Worm (Caenorhabditis elegans) whole organism, L4 larva: Measurements from ENCODE around the gene bar-1.

ENCODE experiments used
- ces-1 ChIP-seq: fragments of 150-350 bp; sonication (generic microtip); optimal IDR thresholded peaks from 4 replicates; lab custom pipeline; 2014; ENCODE audit warnings: missing biosample characterization, missing genetic modification reagents, missing genetic modification characterization
- hlh-30 ChIP-seq: sonication (generic microtip); optimal IDR thresholded peaks from 2 replicates; lab custom pipeline; 2017; ENCODE audit warnings: antibody characterized with exemption, mild to moderate bottlenecking, missing genetic modification characterization, missing compliant biosample characterization; ENCODE audit not compliant: insufficient read depth
- hmg-1.1 ChIP-seq: fragments of 200-800 bp; sonication (Bioruptor generic); IDR thresholded peaks from 2 replicates; pipeline ENCODE4 v1.3.6; 2022; ENCODE audit warnings: missing genetic modification reagents, missing genetic modification characterization, missing compliant biosample characterization
- jun-1 ChIP-seq: fragments of 150-350 bp; optimal IDR thresholded peaks from 2 replicates; lab custom pipeline; 2014; ENCODE audit warnings: missing biosample characterization, missing genetic modification reagents, missing genetic modification characterization
- lin-1 ChIP-seq: fragments of 200-800 bp; sonication (Bioruptor generic); IDR thresholded peaks from 2 replicates; pipeline ENCODE4 v1.3.6; 2022; ENCODE audit warnings: missing genetic modification reagents, missing genetic modification characterization, missing compliant biosample characterization
- lin-13 ChIP-seq: fragments of 150-350 bp; optimal IDR thresholded peaks from 2 replicates; lab custom pipeline; 2014; ENCODE audit warnings: missing biosample characterization, missing genetic modification reagents, missing genetic modification characterization
- lsy-2 ChIP-seq, 2 experiments: fragments of 150-350 bp in 1 of 2; sonication (generic microtip) in 1 of 2; optimal IDR thresholded peaks; 2 replicates each; lab custom pipeline; 2014 to 2017; ENCODE audit warnings: missing biosample characterization in 2 of 2, missing genetic modification characterization in 2 of 2
- nhr-76 ChIP-seq: fragments of 150-350 bp; optimal IDR thresholded peaks from 2 replicates; lab custom pipeline; 2014; ENCODE audit warnings: missing biosample characterization, missing genetic modification characterization
- pqm-1 ChIP-seq: sonication (generic microtip); optimal IDR thresholded peaks from 2 replicates; lab custom pipeline; 2017; ENCODE audit warnings: missing biosample characterization, missing genetic modification characterization
- unc-39 ChIP-seq: sonication (generic microtip); optimal IDR thresholded peaks from 2 replicates; lab custom pipeline; 2017; ENCODE audit warnings: missing biosample characterization, missing genetic modification characterization
- unc-62 ChIP-seq, 3 experiments: fragments of 150-350 bp in 1 of 3; sonication (generic microtip); optimal IDR thresholded peaks in 2 of 3; peaks in 1 of 3; 1 replicate in 1 of 3; 2 replicates in 2 of 3; lab custom pipeline; 2014 to 2017; ENCODE audit warnings: missing biosample characterization in 3 of 3, missing genetic modification characterization in 3 of 3, missing genetic modification reagents in 3 of 3, missing genotype in 1 of 3
- ztf-11 ChIP-seq: fragments of 150-350 bp; optimal IDR thresholded peaks from 2 replicates; lab custom pipeline; 2014; ENCODE audit warnings: missing biosample characterization, missing genetic modification characterization

- TF ChIP-seq lin-13 (GFP tag; lab: Kevin White, UChicago) (no peak), pqm-1 (tag; lab: Kevin White, UChicago) (no peak), hlh-30 (no peak), nhr-76 (no peak), ces-1 (no peak), jun-1 (tag; lab: Kevin White, UChicago) (no peak), lin-1 (GFP tag; lab: Robert Waterston, UW) (no peak), hmg-1.1 (no peak), unc-39 (tag; lab: Kevin White, UChicago) (no peak), unc-62 (GFP tag; optimal IDR thresholded peaks at IDR 0.05 in 1 of 2; lab: Kevin White, UChicago) (peak in 1 of 2 experiments; percentile 23), unc-62 (tag; optimal IDR thresholded peaks at IDR 0.05; lab: Kevin White, UChicago) (no peak), lsy-2 (tag; optimal IDR thresholded peaks at IDR 0.05; lab: Kevin White, UChicago) (no peak), ztf-11 (tag; lab: Kevin White, UChicago) (no peak)
Observed at ce11 chrX:7116896-7117295, 53.5 kb downstream of the bar-1 start, which contains the start of gene hen-1.
